Worm (Caenorhabditis elegans) whole organism, young adult: ENCODE results near the gene crp-1.

Experiments
- F49E8.2 ChIP-seq: sonication (generic microtip); optimal IDR thresholded peaks from 3 replicates; lab custom pipeline; 2017; ENCODE audit warnings: missing genetic modification characterization, mild to moderate bottlenecking, missing compliant biosample characterization, antibody characterized with exemption, moderate library complexity; ENCODE audit not compliant: insufficient read depth
- ama-1 ChIP-seq, 3 experiments: fragments of 150-350 bp in 1 of 3; sonication (generic microtip) in 2 of 3; optimal IDR thresholded peaks; 2 replicates each; lab custom pipeline; 2014 to 2018; ENCODE audit warnings: missing biosample characterization in 2 of 3, missing genetic modification characterization in 2 of 3, missing genetic modification reagents in 2 of 3
- aptf-3 ChIP-seq: fragments of 200-800 bp; sonication (Bioruptor generic); IDR thresholded peaks from 2 replicates; pipeline ENCODE4 v1.3.6; 2022; ENCODE audit warnings: missing genetic modification characterization, missing compliant biosample characterization
- ceh-58 ChIP-seq: fragments of 200-800 bp; sonication (Bioruptor generic); IDR thresholded peaks from 2 replicates; pipeline ENCODE4 v1.3.6; 2022; ENCODE audit warnings: missing genetic modification characterization, missing compliant biosample characterization
- ets-4 ChIP-seq: fragments of 200-800 bp; sonication (Bioruptor generic); optimal IDR thresholded peaks from 2 replicates; lab custom pipeline; 2018; ENCODE audit warnings: mild to moderate bottlenecking, missing genetic modification characterization, missing compliant biosample characterization
- lag-1 ChIP-seq: fragments of 200-800 bp; sonication (Bioruptor generic); IDR thresholded peaks from 2 replicates; pipeline ENCODE4 v1.3.6; 2022; ENCODE audit warnings: missing genetic modification reagents, missing genetic modification characterization, missing compliant biosample characterization
- lin-54 ChIP-seq: fragments of 200-800 bp; sonication (Bioruptor generic); optimal IDR thresholded peaks from 2 replicates; lab custom pipeline; 2018; ENCODE audit warnings: mild to moderate bottlenecking, missing genetic modification characterization, missing compliant biosample characterization
- nhr-80 ChIP-seq: sonication (generic microtip); optimal IDR thresholded peaks from 2 replicates; lab custom pipeline; 2016; ENCODE audit warnings: missing genetic modification characterization, missing compliant biosample characterization
- pha-4 ChIP-seq: fragments of 150-350 bp; sonication (generic microtip); optimal IDR thresholded peaks from 2 replicates; lab custom pipeline; 2014; ENCODE audit warnings: missing biosample characterization, missing genetic modification reagents, missing genetic modification characterization
- rpc-1 ChIP-seq, 2 experiments: fragments of 150-350 bp in 1 of 2; sonication (generic microtip) in 1 of 2; optimal IDR thresholded peaks; 2 replicates each; lab custom pipeline; 2014 to 2018; ENCODE audit warnings: missing biosample characterization in 1 of 2, missing genetic modification characterization in 1 of 2, missing genetic modification reagents in 1 of 2, missing genotype in 1 of 2
- tbx-9 ChIP-seq: sonication (generic microtip); optimal IDR thresholded peaks from 2 replicates; lab custom pipeline; 2016; ENCODE audit warnings: borderline replicate concordance, missing genetic modification characterization, inconsistent platforms, missing compliant biosample characterization

DNA sequence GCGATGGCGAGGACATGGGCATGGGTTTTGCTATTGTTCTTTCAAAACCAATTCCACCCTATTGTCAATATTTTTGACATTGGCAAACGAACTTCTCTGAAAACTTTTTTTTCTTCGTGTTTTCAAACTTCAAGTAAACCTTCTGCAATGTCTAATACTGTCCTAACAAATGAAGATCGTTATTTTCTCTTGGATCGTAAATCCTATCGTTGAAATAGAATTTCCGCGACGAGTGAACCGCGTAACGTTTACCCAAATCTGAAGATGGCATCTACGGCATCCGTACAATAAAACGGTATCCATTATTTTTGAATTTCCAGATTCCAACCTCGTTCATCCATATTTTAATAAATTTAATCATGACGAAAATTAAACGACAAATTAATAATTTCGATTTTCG lies 27.2 kb downstream of the crp-1 start, which contains the start of gene C35A5.5:
- TF ChIP-seq rpc-1 (optimal IDR thresholded peaks at IDR 0.05; lab: Kevin White, UChicago) (no peak), rpc-1 (tag; optimal IDR thresholded peaks at IDR 0.05; lab: Kevin White, UChicago) (no peak), ama-1 (optimal IDR thresholded peaks at IDR 0.05; lab: Kevin White, UChicago) (no peak), ama-1 (GFP tag; optimal IDR thresholded peaks at IDR 0.05; lab: Kevin White, UChicago) (no peak), lin-54 (no peak), lag-1 (GFP tag; lab: Robert Waterston, UW) (no peak), ets-4 (no peak), F49E8.2 (no peak), tbx-9 (no peak), pha-4 (tag; lab: Kevin White, UChicago) (no peak), ceh-58 (GFP tag; lab: Robert Waterston, UW) (no peak), nhr-80 (no peak), aptf-3 (no peak)
